Fruit fly (Drosophila melanogaster) whole organism, pupa: Measurements from ENCODE around the gene BomBc3.

Experiments used
- CG10348 ChIP-seq: fragments of 200-800 bp; sonication (Bioruptor generic); IDR thresholded peaks from 2 replicates; pipeline ENCODE4 v1.3.6; 2022; ENCODE audit warnings: missing biosample characterization, missing genetic modification characterization
- CG13204 ChIP-seq: fragments of 200-800 bp; sonication (Bioruptor generic); optimal IDR thresholded peaks from 2 replicates; lab custom pipeline; 2018; ENCODE audit warnings: missing biosample characterization, mild to moderate bottlenecking, missing genetic modification characterization, moderate library complexity
- CG14655 ChIP-seq: fragments of 200-800 bp; sonication (Bioruptor generic); optimal IDR thresholded peaks from 3 replicates; lab custom pipeline; 2017; ENCODE audit warnings: mild to moderate bottlenecking, missing biosample characterization, missing genetic modification reagents, missing genetic modification characterization
- CG15710 ChIP-seq: fragments of 200-800 bp; sonication (Bioruptor generic); optimal IDR thresholded peaks from 2 replicates; lab custom pipeline; 2018; ENCODE audit warnings: missing biosample characterization, mild to moderate bottlenecking, missing genetic modification characterization, moderate library complexity
- CG4496 ChIP-seq: fragments of 200-800 bp; sonication (Bioruptor generic); IDR thresholded peaks from 3 replicates; pipeline ENCODE4 v1.3.6; 2022; ENCODE audit warnings: missing biosample characterization, missing genetic modification characterization
- CG9948 ChIP-seq: fragments of 200-800 bp; sonication (Bioruptor generic); optimal IDR thresholded peaks from 2 replicates; lab custom pipeline; 2018; ENCODE audit warnings: missing biosample characterization, mild to moderate bottlenecking, missing genetic modification characterization, moderate library complexity
- D1 ChIP-seq: fragments of 200-800 bp; sonication (Bioruptor generic); optimal IDR thresholded peaks from 2 replicates; lab custom pipeline; 2018; ENCODE audit warnings: missing biosample characterization, mild to moderate bottlenecking, missing genetic modification characterization, moderate library complexity
- fd96Ca ChIP-seq: fragments of 200-800 bp; sonication (Bioruptor generic); IDR thresholded peaks from 3 replicates; pipeline ENCODE4 v1.3.6; 2022; ENCODE audit warnings: missing biosample characterization, missing genetic modification characterization
- rn ChIP-seq: fragments of 200-800 bp; sonication (Bioruptor generic); IDR thresholded peaks from 2 replicates; pipeline ENCODE4 v1.3.6; 2022; ENCODE audit warnings: missing biosample characterization, missing genetic modification characterization

DNA sequence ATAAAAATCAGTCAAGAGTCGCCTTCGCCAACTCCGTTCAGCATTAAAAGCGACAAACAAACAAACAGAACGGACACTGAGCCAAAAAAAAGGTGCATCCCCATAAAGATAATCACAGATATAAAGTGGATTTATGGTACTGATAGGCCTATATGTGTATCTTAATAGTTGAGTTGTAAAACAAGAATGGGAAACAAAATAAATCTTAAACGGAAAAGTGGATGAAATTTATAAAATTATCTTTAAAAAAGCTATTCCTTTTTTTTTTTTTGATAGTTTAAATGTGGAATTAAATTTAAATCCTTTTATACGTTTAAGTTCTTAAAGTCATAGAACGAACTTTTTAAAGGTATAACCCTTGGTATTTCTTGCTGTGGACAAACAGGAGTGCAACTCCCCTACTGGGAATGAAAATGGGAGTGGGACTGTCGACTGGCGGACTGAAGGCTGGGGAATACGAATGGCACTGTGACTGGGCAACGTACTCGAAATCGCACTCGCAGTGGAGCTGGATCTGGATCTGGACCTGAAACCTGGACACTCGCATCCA lies 50.2 kb downstream of the BomBc3 start:
- TF ChIP-seq CG4496 (GFP tag; lab: Robert Waterston, UW) (no peak), D1 (tag; lab: Kevin White, UChicago) (no peak), CG14655 (GFP tag; lab: Kevin White, UChicago) (peak; percentile 49), CG13204 (GFP tag; lab: Kevin White, UChicago) (no peak), CG9948 (tag; lab: Kevin White, UChicago) (peak; percentile 60), rn (no peak), CG10348 (GFP tag; lab: Robert Waterston, UW) (no peak), CG15710 (tag; lab: Kevin White, UChicago) (peak; percentile 49), fd96Ca (GFP tag; lab: Robert Waterston, UW) (no peak)
